Fruit fly (Drosophila melanogaster) whole organism, embryonic: ENCODE data around the gene CG10874.

Experiments used
- ATbp ChIP-seq: fragments of 200-800 bp; sonication (Bioruptor generic); optimal IDR thresholded peaks from 2 replicates; lab custom pipeline; 2017; ENCODE audit warnings: missing biosample characterization, mild to moderate bottlenecking, missing genetic modification characterization, missing genetic modification reagents
- Adf1 ChIP-seq: fragments of 200-800 bp; sonication (Bioruptor generic); IDR thresholded peaks from 2 replicates; pipeline ENCODE4 v1.3.6; 2022; ENCODE audit warnings: missing biosample characterization, missing genetic modification characterization
- CG10209 ChIP-seq: fragments of 200-800 bp; sonication (Bioruptor generic); optimal IDR thresholded peaks from 3 replicates; lab custom pipeline; 2017; ENCODE audit warnings: missing biosample characterization, mild to moderate bottlenecking, missing genetic modification characterization, missing genetic modification reagents
- CG10959 ChIP-seq: fragments of 200-800 bp; sonication (Bioruptor generic); IDR thresholded peaks from 2 replicates; pipeline ENCODE4 v1.3.6; 2022; ENCODE audit warnings: missing biosample characterization, missing genetic modification characterization
- CG11696 ChIP-seq: fragments of 200-800 bp; sonication (Bioruptor generic); IDR thresholded peaks from 2 replicates; pipeline ENCODE4 v1.3.6; 2022; ENCODE audit warnings: missing biosample characterization, missing genetic modification characterization
- CG12104 ChIP-seq: fragments of 200-800 bp; sonication (Bioruptor generic); optimal IDR thresholded peaks from 3 replicates; lab custom pipeline; 2016; ENCODE audit warnings: missing biosample characterization, missing genetic modification characterization
- CG12659 ChIP-seq: fragments of 200-800 bp; sonication (Bioruptor generic); optimal IDR thresholded peaks from 3 replicates; lab custom pipeline; 2017; ENCODE audit warnings: mild to moderate bottlenecking, missing biosample characterization, missing genetic modification reagents, missing genetic modification characterization
- CG12769 ChIP-seq: fragments of 200-800 bp; sonication (Bioruptor generic); optimal IDR thresholded peaks from 2 replicates; lab custom pipeline; 2019; ENCODE audit warnings: missing biosample characterization, mild to moderate bottlenecking, missing genetic modification characterization, moderate library complexity
- CG14014 ChIP-seq: fragments of 200-800 bp; sonication (Bioruptor generic); IDR thresholded peaks from 2 replicates; pipeline ENCODE4 v1.3.6; 2022; ENCODE audit warnings: missing biosample characterization, missing genetic modification characterization
- CG16813 ChIP-seq: fragments of 200-800 bp; sonication (Bioruptor generic); IDR thresholded peaks from 3 replicates; pipeline ENCODE4 v1.3.6; 2022; ENCODE audit warnings: missing biosample characterization, missing genetic modification characterization; ENCODE audit not compliant: partially characterized antibody
- CG18599 ChIP-seq: fragments of 200-800 bp; sonication (Bioruptor generic); optimal IDR thresholded peaks from 3 replicates; lab custom pipeline; 2017; ENCODE audit warnings: missing biosample characterization, missing genetic modification characterization, mild to moderate bottlenecking, moderate library complexity, missing genetic modification reagents
- CG18619 ChIP-seq: fragments of 200-800 bp; sonication (Bioruptor generic); optimal IDR thresholded peaks from 3 replicates; lab custom pipeline; 2017; ENCODE audit warnings: missing biosample characterization, mild to moderate bottlenecking, missing genetic modification characterization
- CG2202 ChIP-seq: fragments of 200-800 bp; sonication (Bioruptor generic); optimal IDR thresholded peaks from 2 replicates; lab custom pipeline; 2018; ENCODE audit warnings: missing biosample characterization, mild to moderate bottlenecking, missing genetic modification characterization
- CG32767 ChIP-seq: fragments of 200-800 bp; sonication (Bioruptor generic); IDR thresholded peaks from 2 replicates; pipeline ENCODE4 v1.3.6; 2022; ENCODE audit warnings: missing biosample characterization, missing genetic modification characterization
- CG42726 ChIP-seq: fragments of 200-800 bp; sonication (Bioruptor generic); IDR thresholded peaks from 2 replicates; pipeline ENCODE4 v1.3.6; 2022; ENCODE audit warnings: missing biosample characterization, missing genetic modification characterization; ENCODE audit not compliant: partially characterized antibody
- CG7271 ChIP-seq: fragments of 200-800 bp; sonication (Bioruptor generic); optimal IDR thresholded peaks from 2 replicates; lab custom pipeline; 2018; ENCODE audit warnings: missing biosample characterization, mild to moderate bottlenecking, missing genetic modification characterization, moderate library complexity
- CG7839 ChIP-seq: fragments of 200-800 bp; sonication (Bioruptor generic); optimal IDR thresholded peaks from 3 replicates; lab custom pipeline; 2018; ENCODE audit warnings: missing biosample characterization, mild to moderate bottlenecking, missing genetic modification characterization, moderate library complexity
- HmgZ ChIP-seq: fragments of 200-800 bp; sonication (Bioruptor generic); optimal IDR thresholded peaks from 2 replicates; lab custom pipeline; 2018; ENCODE audit warnings: missing biosample characterization, mild to moderate bottlenecking, missing genetic modification characterization
- Hmx ChIP-seq: fragments of 200-800 bp; sonication (Bioruptor generic); optimal IDR thresholded peaks from 2 replicates; lab custom pipeline; 2016; ENCODE audit warnings: missing biosample characterization, missing genetic modification characterization
- Hr78 ChIP-seq, 2 experiments: fragments of 200-800 bp in 1 of 2; fragments of >200 bp in 1 of 2; sonication (Bioruptor generic) in 1 of 2; optimal IDR thresholded peaks; 2 replicates each; lab custom pipeline; 2017 to 2019; ENCODE audit warnings: missing biosample characterization in 2 of 2, missing genetic modification characterization in 2 of 2, mild to moderate bottlenecking in 1 of 2, moderate library complexity in 1 of 2
- Med ChIP-seq: fragments of 200-800 bp; sonication (Bioruptor generic); peaks from one replicate; lab custom pipeline; 2016; ENCODE audit warnings: missing biosample characterization, missing genetic modification characterization, mild to moderate bottlenecking, inconsistent platforms, moderate library complexity
- Neu2 ChIP-seq: fragments of 200-800 bp; sonication (Bioruptor generic); optimal IDR thresholded peaks from 3 replicates; lab custom pipeline; 2016; ENCODE audit warnings: missing biosample characterization, missing genetic modification characterization, borderline replicate concordance
- Oli ChIP-seq: fragments of 200-800 bp; sonication (Bioruptor generic); optimal IDR thresholded peaks from 2 replicates; lab custom pipeline; 2018; ENCODE audit warnings: missing biosample characterization, mild to moderate bottlenecking, missing genetic modification characterization, moderate library complexity
- Scr ChIP-seq: fragments of 200-800 bp; sonication (Bioruptor generic); IDR thresholded peaks from 2 replicates; pipeline ENCODE4 v1.3.6; 2022; ENCODE audit warnings: missing biosample characterization, missing genetic modification characterization; ENCODE audit not compliant: partially characterized antibody
- abd-A ChIP-seq: fragments of 200-800 bp; sonication (Bioruptor generic); optimal IDR thresholded peaks from 3 replicates; lab custom pipeline; 2019; ENCODE audit warnings: missing biosample characterization, mild to moderate bottlenecking, missing genetic modification characterization, moderate library complexity
- al ChIP-seq: fragments of 200-800 bp; sonication (Bioruptor generic); IDR thresholded peaks from 2 replicates; pipeline ENCODE4 v1.3.6; 2022; ENCODE audit warnings: missing biosample characterization, missing genetic modification characterization
- aop ChIP-seq: fragments of 200-800 bp; sonication (Bioruptor generic); IDR thresholded peaks from 2 replicates; pipeline ENCODE4 v1.3.6; 2022; ENCODE audit warnings: missing biosample characterization, missing genetic modification characterization
- chm ChIP-seq: fragments of 200-800 bp; sonication (Bioruptor generic); IDR thresholded peaks from 2 replicates; pipeline ENCODE4 v1.3.6; 2022; ENCODE audit warnings: missing biosample characterization, missing genetic modification characterization
- ci ChIP-seq: fragments of 200-800 bp; sonication (Bioruptor generic); IDR thresholded peaks from 3 replicates; pipeline ENCODE4 v1.3.6; 2022; ENCODE audit warnings: missing biosample characterization, missing genetic modification characterization
- fd64A ChIP-seq: fragments of 200-800 bp; sonication (Bioruptor generic); optimal IDR thresholded peaks from 3 replicates; lab custom pipeline; 2018; ENCODE audit warnings: missing biosample characterization, mild to moderate bottlenecking, missing genetic modification characterization
- klu ChIP-seq: fragments of 200-800 bp; sonication (Bioruptor generic); IDR thresholded peaks from 2 replicates; pipeline ENCODE4 v1.3.6; 2022; ENCODE audit warnings: missing biosample characterization, missing genetic modification characterization
- lola ChIP-seq, 3 experiments: fragments of >200 bp in 2 of 3; fragments of 200-800 bp in 1 of 3; sonication (Bioruptor generic) in 1 of 3; optimal IDR thresholded peaks; 2 replicates each; lab custom pipeline; 2017 to 2019; ENCODE audit warnings: missing biosample characterization in 3 of 3, missing genetic modification characterization in 3 of 3, mild to moderate bottlenecking in 1 of 3, moderate library complexity in 1 of 3
- mam ChIP-seq: fragments of 200-800 bp; sonication (Bioruptor generic); optimal IDR thresholded peaks from 3 replicates; lab custom pipeline; 2016; ENCODE audit warnings: missing biosample characterization, missing genetic modification characterization
- prd ChIP-seq, 3 experiments: fragments of >200 bp in 2 of 3; fragments of 200-800 bp in 1 of 3; sonication (Bioruptor generic) in 1 of 3; optimal IDR thresholded peaks in 2 of 3; IDR thresholded peaks in 1 of 3; 2 replicates in 2 of 3; 3 replicates in 1 of 3; pipeline versions ENCODE4 v1.3.6 to Lab custom; 2017 to 2022; ENCODE audit warnings: missing biosample characterization in 1 of 3, missing genetic modification characterization in 1 of 3
- row ChIP-seq: fragments of 200-800 bp; sonication (Bioruptor generic); IDR thresholded peaks from 3 replicates; pipeline ENCODE4 v1.3.6; 2022; ENCODE audit warnings: missing biosample characterization, missing genetic modification characterization
- sd ChIP-seq: fragments of 200-800 bp; sonication (Bioruptor generic); optimal IDR thresholded peaks from 3 replicates; lab custom pipeline; 2018; ENCODE audit warnings: missing biosample characterization, mild to moderate bottlenecking, missing genetic modification characterization, moderate library complexity
- seq ChIP-seq: fragments of 200-800 bp; sonication (Bioruptor generic); IDR thresholded peaks from 2 replicates; pipeline ENCODE4 v1.3.6; 2022; ENCODE audit warnings: missing biosample characterization, missing genetic modification characterization
- slbo ChIP-seq: fragments of 200-800 bp; sonication (Bioruptor generic); IDR thresholded peaks from 2 replicates; pipeline ENCODE4 v1.3.6; 2022; ENCODE audit warnings: missing biosample characterization, missing genetic modification characterization
- sr ChIP-seq: fragments of 200-800 bp; sonication (Bioruptor generic); IDR thresholded peaks from 3 replicates; pipeline ENCODE4 v1.3.6; 2022; ENCODE audit warnings: missing biosample characterization, missing genetic modification characterization
- ttk ChIP-seq: fragments of 200-800 bp; sonication (Bioruptor generic); IDR thresholded peaks from 2 replicates; pipeline ENCODE4 v2.1.2; 2022; ENCODE audit warnings: missing biosample characterization, missing genetic modification characterization
- twi ChIP-seq: fragments of 200-800 bp; optimal IDR thresholded peaks from 2 replicates; lab custom pipeline; 2019; ENCODE audit warnings: missing biosample characterization, mild to moderate bottlenecking, missing genetic modification characterization, moderate library complexity
- unpg ChIP-seq: fragments of 200-800 bp; sonication (Bioruptor generic); optimal IDR thresholded peaks from 3 replicates; lab custom pipeline; 2018; ENCODE audit warnings: missing biosample characterization, mild to moderate bottlenecking, missing genetic modification characterization, moderate library complexity
- vvl ChIP-seq: fragments of 200-800 bp; sonication (Bioruptor generic); IDR thresholded peaks from 2 replicates; pipeline ENCODE4 v1.3.6; 2022; ENCODE audit warnings: missing biosample characterization, missing genetic modification characterization
- z ChIP-seq: fragments of 200-800 bp; sonication (Bioruptor generic); IDR thresholded peaks from 3 replicates; pipeline ENCODE4 v1.3.6; 2022; ENCODE audit warnings: missing biosample characterization, missing genetic modification characterization
- zen2 ChIP-seq: fragments of 200-800 bp; sonication (Bioruptor generic); IDR thresholded peaks from 3 replicates; pipeline ENCODE4 v1.3.6; 2022; ENCODE audit warnings: missing biosample characterization, missing genetic modification characterization; ENCODE audit not compliant: partially characterized antibody

The CG10874 gene

DNA sequence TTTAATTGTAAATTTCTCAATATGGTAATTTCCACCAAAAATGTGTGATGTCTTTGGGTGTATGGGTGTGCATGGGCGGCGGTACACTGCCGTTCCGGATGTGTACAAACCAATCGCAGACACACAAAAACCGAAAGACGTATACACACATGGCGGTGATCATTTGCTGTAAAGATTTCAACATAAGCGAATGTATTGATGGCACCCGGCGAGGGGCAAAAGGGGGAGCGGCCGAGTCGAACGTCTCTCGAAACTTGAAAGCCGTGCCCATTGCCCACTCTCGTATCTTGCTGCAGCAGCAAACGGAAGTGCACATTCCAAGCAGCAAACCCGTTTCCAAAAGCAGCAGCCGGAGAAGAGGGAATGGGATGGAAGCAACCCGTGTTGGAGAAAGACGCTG lies 29.9 kb downstream of the CG10874 start (continued):
- peak; percentile 11 for TF ChIP-seq fd64A
- TF ChIP-seq twi, result peak; percentile 44
- TF ChIP-seq Med (GFP tag; lab: Kevin White, UChicago), result peak; percentile 70
- TF ChIP-seq abd-A (tag; lab: Kevin White, UChicago), result peak; percentile 72
- peak; percentile 99 for TF ChIP-seq aop (GFP tag; lab: Robert Waterston, UW)
- no peak for TF ChIP-seq CG12659 (GFP tag; lab: Kevin White, UChicago)
- TF ChIP-seq slbo (GFP tag; lab: Robert Waterston, UW), result peak; percentile 39
- TF ChIP-seq CG32767, result peak; percentile 79
- TF ChIP-seq zen2 (GFP tag; lab: Robert Waterston, UW), result 0 out of 3 replicates have a peak, but pooled peaks have one; percentile 26
- TF ChIP-seq CG42726 (GFP tag; lab: Robert Waterston, UW), result 0 out of 2 replicates have a peak, but pooled peaks have one; percentile 34
- TF ChIP-seq Adf1 (GFP tag; lab: Robert Waterston, UW), result peak; percentile 43
- TF ChIP-seq al, result no peak
- TF ChIP-seq sr (GFP tag; lab: Robert Waterston, UW), result peak; percentile 78
- TF ChIP-seq sd (tag; lab: Kevin White, UChicago), result peak; percentile 97
- peak; percentile 52; the same call in 1 of the 2 replicates for TF ChIP-seq vvl (GFP tag; lab: Robert Waterston, UW)
- TF ChIP-seq CG14014 (GFP tag; lab: Robert Waterston, UW), result 0 out of 2 replicates have a peak, but pooled peaks have one; percentile 11
- peak; percentile 13; the same call in 1 of the 2 replicates for TF ChIP-seq Scr (GFP tag; lab: Robert Waterston, UW)
- TF ChIP-seq Oli (tag; lab: Kevin White, UChicago), result no peak
- peak; percentile 85 for TF ChIP-seq CG12769 (tag; lab: Kevin White, UChicago)
- no peak for TF ChIP-seq CG11696 (GFP tag; lab: Robert Waterston, UW)
- peak; percentile 32; the same call in 1 of the 3 replicates for TF ChIP-seq ci
- peak; percentile 49; the same call in 1 of the 3 replicates for TF ChIP-seq z (GFP tag; lab: Robert Waterston, UW)

DNA sequence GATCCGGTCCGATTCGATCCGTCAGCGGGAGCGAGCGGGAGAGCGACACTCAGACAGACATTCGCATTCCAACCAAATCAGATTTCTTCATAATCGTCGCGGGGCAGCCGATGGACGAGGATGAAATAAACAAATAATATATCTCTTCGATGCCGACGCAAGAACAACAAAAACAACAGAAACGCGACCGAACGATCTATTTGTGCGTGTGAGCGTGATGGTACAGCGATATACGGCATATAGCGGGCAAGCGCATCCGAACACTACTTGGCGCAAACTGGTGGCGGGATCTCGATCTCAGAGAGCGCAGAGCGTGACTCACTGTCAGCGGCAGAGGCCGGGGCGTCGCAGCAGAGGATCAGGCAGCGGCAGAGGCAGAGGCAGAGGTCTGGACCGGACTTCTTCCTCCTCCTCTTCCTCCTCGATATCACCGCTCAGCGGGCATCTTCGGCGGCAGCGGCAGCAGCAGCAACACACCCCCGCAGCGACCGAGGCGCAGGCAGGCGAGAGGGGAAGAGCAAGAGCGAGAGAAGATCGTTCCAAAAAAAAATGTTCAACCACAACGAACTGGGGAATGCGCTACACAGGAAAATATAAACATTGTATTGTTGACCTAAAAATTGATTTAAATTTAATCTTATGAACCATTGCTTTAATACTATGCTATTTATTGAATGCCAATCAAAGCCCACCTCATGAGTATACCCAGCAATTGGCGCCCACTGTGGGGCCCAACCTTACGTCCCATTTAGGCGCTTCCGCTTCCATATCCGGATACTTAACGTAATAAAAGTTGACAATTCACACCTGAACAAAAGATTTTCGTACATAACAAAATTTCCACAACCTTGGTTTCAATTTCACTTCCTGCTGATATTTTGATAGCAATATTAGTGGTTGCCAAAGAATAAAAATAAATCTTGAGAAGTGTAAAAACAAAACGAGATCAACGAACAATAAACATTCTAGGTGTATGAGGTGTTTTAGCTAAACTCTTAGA lies 30.6 kb downstream of the CG10874 start:
- 0 out of 2 replicates have a peak, but pooled peaks have one; percentile 20 for TF ChIP-seq CG11696 (GFP tag; lab: Robert Waterston, UW)
- no peak for TF ChIP-seq prd (optimal IDR thresholded peaks at IDR 0.05; lab: Kevin White, UChicago)
- peak; percentile 60 for TF ChIP-seq prd (GFP tag; IDR thresholded peaks at IDR 0.05; lab: Robert Waterston, UW)
- peak; percentile 40 for TF ChIP-seq ATbp (GFP tag; lab: Kevin White, UChicago)
- peak; percentile 54; the same call in 1 of the 2 replicates for TF ChIP-seq ttk (GFP tag; lab: Robert Waterston, UW)
- peak in 1 of 3 experiments; percentile 80 for TF ChIP-seq lola (GFP tag; optimal IDR thresholded peaks at IDR 0.05; lab: Kevin White, UChicago)
- no peak for TF ChIP-seq Hr78 (GFP tag; optimal IDR thresholded peaks at IDR 0.05; lab: Kevin White, UChicago)
- TF ChIP-seq klu (GFP tag; lab: Robert Waterston, UW), result peak; percentile 90
- TF ChIP-seq chm (GFP tag; lab: Robert Waterston, UW), result peak; percentile 34; the same call in 1 of the 2 replicates
- TF ChIP-seq Hmx (GFP tag; lab: Kevin White, UChicago), result peak; percentile 37
- TF ChIP-seq CG7839 (tag; lab: Kevin White, UChicago), result no peak
- TF ChIP-seq CG12104 (GFP tag; lab: Kevin White, UChicago), result peak; percentile 3
- TF ChIP-seq CG16813 (GFP tag; lab: Robert Waterston, UW), result no peak
- no peak for TF ChIP-seq HmgZ (tag; lab: Kevin White, UChicago)
- TF ChIP-seq CG32767, result no peak
- no peak; the same call in 1 of the 2 replicates for TF ChIP-seq CG10959
- peak; percentile 58 for TF ChIP-seq CG10209
- TF ChIP-seq row (GFP tag; lab: Robert Waterston, UW), result peak; percentile 83
- peak; percentile 7 for TF ChIP-seq unpg (GFP tag; lab: Kevin White, UChicago)
- TF ChIP-seq seq, result no peak
- peak; percentile 63 for TF ChIP-seq CG18619 (GFP tag; lab: Kevin White, UChicago)
- no peak for TF ChIP-seq CG7271 (tag; lab: Kevin White, UChicago)
- TF ChIP-seq mam (GFP tag; lab: Kevin White, UChicago), result peak; percentile 36
- no peak for TF ChIP-seq Neu2 (GFP tag; lab: Kevin White, UChicago)
- TF ChIP-seq CG18599 (GFP tag; lab: Kevin White, UChicago), result peak; percentile 45
- peak; percentile 8 for TF ChIP-seq CG2202
